Fruit fly (Drosophila melanogaster) whole organism, prepupa: ENCODE measurements around the gene CG43673.

Experiments
- CG16779 ChIP-seq: fragments of 200-800 bp; sonication (Bioruptor generic); optimal IDR thresholded peaks from 3 replicates; lab custom pipeline; 2017; ENCODE audit warnings: missing biosample characterization, mild to moderate bottlenecking, missing genetic modification characterization
- CG31627 ChIP-seq: fragments of 200-800 bp; sonication (Bioruptor generic); optimal IDR thresholded peaks from 3 replicates; lab custom pipeline; 2016; ENCODE audit warnings: missing biosample characterization, missing genetic modification characterization
- Ets96B ChIP-seq: fragments of 200-800 bp; optimal IDR thresholded peaks from 2 replicates; lab custom pipeline; 2019; ENCODE audit warnings: missing biosample characterization, mild to moderate bottlenecking, missing genetic modification characterization, moderate library complexity
- Gug ChIP-seq: fragments of 200-800 bp; sonication (Bioruptor generic); IDR thresholded peaks from 2 replicates; pipeline ENCODE4 v1.3.6; 2022; ENCODE audit warnings: missing biosample characterization, missing genetic modification characterization
- Hr38 ChIP-seq: sonication (Bioruptor generic); optimal IDR thresholded peaks from 2 replicates; lab custom pipeline; 2016; ENCODE audit warnings: missing biosample characterization, missing genetic modification characterization
- OdsH ChIP-seq: fragments of 200-800 bp; sonication (Bioruptor generic); optimal IDR thresholded peaks from 3 replicates; lab custom pipeline; 2016; ENCODE audit warnings: missing biosample characterization, missing genetic modification characterization
- Sox102F ChIP-seq: fragments of 200-800 bp; sonication (Bioruptor generic); optimal IDR thresholded peaks from 2 replicates; lab custom pipeline; 2016; ENCODE audit warnings: missing biosample characterization, mild to moderate bottlenecking, missing genetic modification characterization
- vri ChIP-seq: fragments of 200-800 bp; sonication (Bioruptor generic); optimal IDR thresholded peaks from 3 replicates; lab custom pipeline; 2016; ENCODE audit warnings: missing biosample characterization, mild to moderate bottlenecking, missing genetic modification characterization

DNA sequence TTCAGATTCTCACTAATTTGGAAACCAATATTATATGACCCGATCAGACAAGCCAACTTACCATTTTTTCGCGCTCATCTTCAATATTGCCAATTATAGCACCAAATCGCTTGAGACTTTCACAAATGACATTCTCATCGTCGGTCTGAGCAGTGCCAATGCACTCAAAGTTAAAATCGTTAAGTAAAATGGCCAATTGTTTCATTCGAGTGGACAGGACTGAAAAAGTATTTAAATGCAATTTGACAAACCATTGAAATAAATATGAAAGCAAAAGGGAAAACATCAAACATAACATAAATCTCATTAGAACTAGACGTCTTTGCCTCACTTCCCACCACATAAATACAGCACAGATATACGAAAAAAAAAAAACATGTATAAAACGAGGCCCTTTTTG is 22.9 kb upstream of the CG43673 start, which contains the start of gene CG8260:
- TF ChIP-seq vri (GFP tag; lab: Kevin White, UChicago), result no peak
- no peak for TF ChIP-seq CG31627 (GFP tag; lab: Kevin White, UChicago)
- no peak for TF ChIP-seq Ets96B (tag; lab: Kevin White, UChicago)
- TF ChIP-seq Gug (GFP tag; lab: Robert Waterston, UW), result no peak
- no peak for TF ChIP-seq OdsH (GFP tag; lab: Kevin White, UChicago)
- TF ChIP-seq Hr38 (GFP tag; lab: Kevin White, UChicago), result no peak
- no peak for TF ChIP-seq Sox102F (GFP tag; lab: Kevin White, UChicago)
- TF ChIP-seq CG16779 (tag; lab: Kevin White, UChicago), result no peak
